Worm (Caenorhabditis elegans): ENCODE results near the gene F52D10.2.

F52D10.2 gene

ce11 chrX:11546445-11547275 lies 44.9 kb downstream of the F52D10.2 start, which contains the start of gene selt-1.1 (continued):
- TF ChIP-seq hlh-30 (tag; optimal IDR thresholded peaks at IDR 0.05; ENCODE audit: insufficient read depth) (peak; percentile 51), zip-11 (GFP tag; IDR thresholded peaks at IDR 0.05) (no peak), ceh-62 (tag; optimal IDR thresholded peaks at IDR 0.05) (no peak), rbr-2 (tag; optimal IDR thresholded peaks at IDR 0.05) (peak; percentile 67), ceh-28 (tag; optimal IDR thresholded peaks at IDR 0.05) (peak; percentile 5), lin-15B (tag; optimal IDR thresholded peaks at IDR 0.05) (no peak), Y5F2A.4 (GFP tag; optimal IDR thresholded peaks at IDR 0.05) (no peak), nhr-28 (tag; optimal IDR thresholded peaks at IDR 0.05) (peak; percentile 86), ZK546.5 (tag; optimal IDR thresholded peaks at IDR 0.05) (no peak), mes-2 (tag; optimal IDR thresholded peaks at IDR 0.05; ENCODE audit: poor library complexity, severe bottlenecking) (peak; percentile 73), lir-3 (tag; optimal IDR thresholded peaks at IDR 0.05) (no peak), ztf-11 (tag; optimal IDR thresholded peaks at IDR 0.05) (no peak), lsy-2 (tag; optimal IDR thresholded peaks at IDR 0.05) (peak in 1 of 2 experiments; percentile 33), zfp-3 (GFP tag; conservative IDR thresholded peaks at IDR 0.05) (no peak), ceh-20 (GFP tag; IDR thresholded peaks at IDR 0.05) (0 out of 2 replicates have a peak, but pooled peaks have one; percentile 32), nhr-42 (GFP tag; IDR thresholded peaks at IDR 0.05) (0 out of 2 replicates have a peak, but pooled peaks have one; percentile 49), nhr-41 (GFP tag; IDR thresholded peaks at IDR 0.05) (no peak), snpc-1.2 (GFP tag; IDR thresholded peaks at IDR 0.05) (no peak), nhr-77 (tag; optimal IDR thresholded peaks at IDR 0.05) (peak; percentile 35), F10B5.3 (tag; optimal IDR thresholded peaks at IDR 0.05) (peak; percentile 44), saeg-2 (GFP tag; IDR thresholded peaks at IDR 0.05) (no peak), R02D3.7 (tag; optimal IDR thresholded peaks at IDR 0.05) (no peak), mdt-29 (GFP tag; IDR thresholded peaks at IDR 0.05) (no peak), fos-1 (tag; optimal IDR thresholded peaks at IDR 0.05) (no peak), spr-1 (tag; optimal IDR thresholded peaks at IDR 0.05) (peak; percentile 14), ctbp-1 (GFP tag; IDR thresholded peaks at IDR 0.05) (no peak), T20F7.1 (GFP tag; optimal IDR thresholded peaks at IDR 0.05) (no peak), F44E2.7 (GFP tag; IDR thresholded peaks at IDR 0.05) (no peak), gei-8 (GFP tag; optimal IDR thresholded peaks at IDR 0.05) (no peak), aha-1 (tag) (no peak), zag-1 (tag; optimal IDR thresholded peaks at IDR 0.05) (no peak), lin-38 (GFP tag; IDR thresholded peaks at IDR 0.05) (no peak), pqm-1 (tag; optimal IDR thresholded peaks at IDR 0.05) (peak; percentile 22), daf-16 (GFP tag; optimal IDR thresholded peaks at IDR 0.05) (no peak), daf-16 (tag; optimal IDR thresholded peaks at IDR 0.05) (peak; percentile 73), zip-2 (tag; optimal IDR thresholded peaks at IDR 0.05) (no peak), dmd-9 (GFP tag; IDR thresholded peaks at IDR 0.05) (0 out of 2 replicates have a peak, but pooled peaks have one; percentile 19), Y48G9A.11 (GFP tag; IDR thresholded peaks at IDR 0.05) (no peak), F26F4.8 (GFP tag; conservative IDR thresholded peaks at IDR 0.05) (no peak), ceh-32 (tag; optimal IDR thresholded peaks at IDR 0.05; ENCODE audit: poor library complexity) (no peak), madf-5 (GFP tag; IDR thresholded peaks at IDR 0.05) (0 out of 4 replicates have a peak, but pooled peaks of 1 of the 2 experiments have one; percentile 4), nhr-10 (tag; optimal IDR thresholded peaks at IDR 0.05) (no peak), nhr-25 (tag; optimal IDR thresholded peaks at IDR 0.05; ENCODE audit: borderline replicate concordance, insufficient read depth) (peak; percentile 28), nhr-237 (tag; optimal IDR thresholded peaks at IDR 0.05) (no peak), mxl-2 (GFP tag; conservative IDR thresholded peaks at IDR 0.05) (no peak), D1046.2 (GFP tag; IDR thresholded peaks at IDR 0.05) (no peak), nhr-111 (GFP tag; optimal IDR thresholded peaks at IDR 0.05) (no peak), attf-4 (tag; optimal IDR thresholded peaks at IDR 0.05) (no peak), mxl-3 (GFP tag; optimal IDR thresholded peaks at IDR 0.05) (peak; percentile 77), unc-39 (tag; optimal IDR thresholded peaks at IDR 0.05) (no peak)

Measured in whole organism, L4 larva.